Fruit fly (Drosophila melanogaster) Kc167 (cell line): ENCODE results near the gene CG2641.

Source experiments
- Myc ChIP-seq: fragments of >200 bp; optimal IDR thresholded peaks from 2 replicates; lab custom pipeline; 2017; ENCODE audit warnings: missing external identifiers
- Sin3A ChIP-seq: fragments of >200 bp; optimal IDR thresholded peaks from 2 replicates; lab custom pipeline; 2018; ENCODE audit warnings: missing external identifiers
- h ChIP-seq: fragments of >200 bp; optimal IDR thresholded peaks from 3 replicates; lab custom pipeline; 2018; ENCODE audit warnings: missing external identifiers
- insv ChIP-seq: fragments of >200 bp; optimal IDR thresholded peaks from 3 replicates; lab custom pipeline; 2018; ENCODE audit warnings: missing external identifiers
- psq ChIP-seq: fragments of >200 bp; optimal IDR thresholded peaks from 2 replicates; lab custom pipeline; 2017; ENCODE audit warnings: missing external identifiers
- ttk ChIP-seq: sonication (Bioruptor generic); optimal IDR thresholded peaks from 2 replicates; lab custom pipeline; 2017; ENCODE audit warnings: missing external identifiers

CG2641 gene

DNA sequence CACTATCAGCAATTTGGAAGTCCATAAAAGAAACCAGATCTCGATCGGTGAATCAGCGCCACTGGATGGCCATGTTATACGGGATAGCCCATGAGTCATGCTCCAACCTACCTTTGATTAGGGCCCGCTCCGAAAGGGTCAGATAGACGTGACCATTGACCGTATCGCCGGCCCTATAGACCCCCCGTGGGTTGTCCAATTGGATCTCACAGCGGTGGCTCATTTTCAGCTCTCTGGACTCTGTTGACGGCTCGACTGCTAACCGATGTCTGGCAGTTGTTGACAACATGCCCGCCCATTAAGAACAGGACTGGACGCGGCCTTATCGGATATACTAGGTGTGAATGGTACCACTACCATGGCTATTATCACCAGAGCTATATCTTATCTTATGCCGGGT, 4.7 kb downstream of the CG2641 start, which contains the start of gene CG18744:
Gene CG18744 (minus strand): TSS at position 247 of the 400 bp plus-strand sequence.
- TF ChIP-seq insv (lab: Kevin White, UChicago) = no peak

DNA sequence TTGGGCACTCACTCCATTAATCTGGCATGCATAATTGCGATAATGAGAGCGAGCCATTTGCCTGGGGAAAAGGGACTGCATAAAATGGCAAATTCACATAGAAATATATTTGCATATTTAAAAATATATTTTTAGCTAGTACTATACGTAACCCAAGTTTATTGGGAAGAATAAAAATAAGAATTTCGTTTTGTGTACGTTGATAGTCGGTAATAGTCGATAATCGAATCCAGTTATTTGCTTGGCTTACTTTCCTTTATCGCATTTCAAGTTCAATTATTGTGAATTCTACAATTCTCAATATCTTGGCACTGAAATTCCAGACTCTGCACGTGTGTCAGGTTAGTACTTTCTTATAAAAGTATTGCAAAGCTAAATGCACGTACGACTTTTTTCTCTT, 8.8 kb downstream of the CG2641 start, which contains the start of gene CG3014:
Gene CG3014 (minus strand): TSS at position 101 of the 400 bp plus-strand sequence.
- no peak for TF ChIP-seq h (lab: Kevin White, UChicago)
- no peak for TF ChIP-seq Myc (lab: Kevin White, UChicago)
- TF ChIP-seq ttk (lab: Kevin White, UChicago) = no peak
- no peak for TF ChIP-seq psq (lab: Kevin White, UChicago)
- TF ChIP-seq insv (lab: Kevin White, UChicago) = no peak
- TF ChIP-seq Sin3A = no peak

DNA sequence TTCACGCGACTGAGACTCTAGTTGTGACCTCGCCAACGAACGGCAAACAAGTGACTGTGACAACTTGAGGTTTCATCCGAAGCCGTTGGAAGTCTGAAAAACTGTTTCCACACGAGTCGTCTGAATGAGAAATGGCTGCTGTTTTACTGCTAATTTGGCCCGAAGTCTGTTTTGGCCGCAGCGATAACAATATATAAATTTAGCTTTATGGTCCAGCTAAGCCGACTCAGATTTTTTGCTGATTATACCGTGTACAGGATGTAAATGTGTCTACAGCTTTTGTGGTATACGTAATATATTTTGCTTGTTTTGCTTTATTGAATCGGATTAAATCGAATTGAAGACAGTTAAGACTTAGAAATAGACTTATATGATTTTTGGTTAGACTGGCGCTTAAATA, 10.5 kb downstream of the CG2641 start, which contains the start of gene CG18268:
Gene CG18268 (minus strand): TSS at position 101 of the 400 bp plus-strand sequence.
- no peak for TF ChIP-seq ttk (lab: Kevin White, UChicago)
- TF ChIP-seq insv (lab: Kevin White, UChicago) = no peak
- TF ChIP-seq h (lab: Kevin White, UChicago) = no peak
- TF ChIP-seq Sin3A = no peak
- no peak for TF ChIP-seq Myc (lab: Kevin White, UChicago)
- TF ChIP-seq psq (lab: Kevin White, UChicago) = no peak

DNA sequence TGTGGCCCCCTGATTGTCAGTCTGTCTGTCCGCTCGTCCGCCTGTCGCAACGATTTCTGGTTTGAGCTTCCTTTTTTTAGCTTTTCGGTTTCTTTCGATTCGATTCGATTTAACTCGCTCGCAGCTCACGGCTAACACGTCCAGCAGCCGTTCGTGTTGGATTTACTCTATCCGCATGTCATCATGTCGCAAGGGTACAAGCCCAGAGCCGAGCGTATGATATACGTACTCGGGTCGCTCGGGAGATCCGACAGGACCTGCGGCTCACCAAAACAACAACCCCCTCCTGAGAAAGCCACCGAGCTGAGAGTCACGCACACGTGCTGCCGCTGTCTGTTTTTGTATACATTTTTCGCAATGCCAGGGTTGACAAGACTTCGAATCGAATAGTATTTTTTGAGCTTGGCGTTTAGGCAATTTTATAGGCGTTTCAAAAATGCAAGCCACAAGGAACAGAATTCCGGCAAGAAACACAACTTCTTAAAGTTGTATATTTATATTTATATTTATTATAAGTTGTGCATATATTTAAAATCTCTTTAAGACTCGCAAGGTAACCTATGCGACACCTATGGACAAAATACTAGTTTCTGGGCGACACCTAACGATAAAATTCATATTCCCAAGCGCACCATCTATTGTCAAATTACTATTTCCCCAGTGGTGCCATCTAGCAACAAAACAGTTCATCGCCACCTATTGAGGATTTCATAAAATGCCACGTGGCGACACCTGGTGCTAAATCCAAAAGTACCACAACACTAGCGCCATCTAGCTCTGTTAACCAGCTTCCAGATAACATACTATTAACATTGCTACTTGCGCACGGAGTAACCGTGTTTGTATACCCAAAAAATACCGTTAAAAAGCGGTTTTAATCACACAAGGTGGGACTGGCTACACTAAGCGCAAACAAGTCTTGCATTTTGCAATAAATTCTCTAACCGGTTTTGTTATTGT, 16.1 kb downstream of the CG2641 start, which contains the start of the genes CG2993 and sgll:
Gene CG2993 (minus strand): TSS at position 353 of the 960 bp plus-strand sequence.
Gene sgll (plus strand): TSS at position 871 of the 960 bp plus-strand sequence.
- TF ChIP-seq insv (lab: Kevin White, UChicago) (no peak), Sin3A (no peak), ttk (lab: Kevin White, UChicago) (no peak), h (lab: Kevin White, UChicago) (no peak), psq (lab: Kevin White, UChicago) (no peak), Myc (lab: Kevin White, UChicago) (no peak)

DNA sequence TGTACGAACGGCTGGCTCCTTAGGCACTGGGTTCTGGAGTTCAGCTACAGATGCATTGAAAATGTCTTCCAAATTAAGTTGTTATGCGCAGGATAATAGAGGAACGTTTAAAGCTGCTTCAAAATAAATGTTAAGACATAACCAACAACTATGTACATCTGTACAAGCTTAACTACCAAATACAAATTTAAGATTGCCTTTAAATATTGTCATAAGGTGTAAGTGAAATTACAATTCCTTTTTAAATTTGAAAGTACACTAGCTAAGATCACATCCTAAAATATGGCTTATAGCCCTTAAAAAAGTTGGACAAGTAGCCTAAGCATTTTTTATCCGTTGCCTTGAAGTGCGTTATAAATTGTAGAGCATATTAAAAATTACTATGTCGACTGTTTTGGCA, 17.6 kb downstream of the CG2641 start, which contains the start of gene CG31473:
Gene CG31473 (plus strand): TSS at position 301 of the 400 bp plus-strand sequence.
- TF ChIP-seq Sin3A (no peak), insv (lab: Kevin White, UChicago) (no peak), h (lab: Kevin White, UChicago) (no peak), ttk (lab: Kevin White, UChicago) (no peak), psq (lab: Kevin White, UChicago) (no peak), Myc (lab: Kevin White, UChicago) (no peak)

DNA sequence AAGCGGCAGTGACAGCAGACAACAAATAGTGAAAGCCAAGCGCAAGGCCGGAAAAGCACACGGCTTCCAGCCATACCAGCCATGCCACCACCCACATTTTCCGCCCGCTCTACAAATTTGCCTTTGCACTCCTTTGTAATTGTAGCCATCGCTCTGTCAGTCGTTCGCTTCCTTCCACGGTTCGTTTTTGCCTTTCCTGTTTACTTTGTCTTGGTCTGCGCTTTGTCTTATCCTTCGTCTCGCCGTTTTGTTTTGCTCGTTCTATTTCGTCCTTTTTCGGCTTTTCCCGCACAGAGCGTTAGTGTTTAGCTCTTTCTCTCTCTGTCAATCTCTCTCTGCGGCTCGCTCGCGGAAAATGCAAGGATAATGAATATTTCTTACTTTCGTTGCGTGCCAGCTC, 19.6 kb downstream of the CG2641 start:
- TF ChIP-seq ttk (lab: Kevin White, UChicago) (no peak), insv (lab: Kevin White, UChicago) (no peak), Sin3A (no peak), psq (lab: Kevin White, UChicago) (no peak), h (lab: Kevin White, UChicago) (no peak), Myc (lab: Kevin White, UChicago) (no peak)

DNA sequence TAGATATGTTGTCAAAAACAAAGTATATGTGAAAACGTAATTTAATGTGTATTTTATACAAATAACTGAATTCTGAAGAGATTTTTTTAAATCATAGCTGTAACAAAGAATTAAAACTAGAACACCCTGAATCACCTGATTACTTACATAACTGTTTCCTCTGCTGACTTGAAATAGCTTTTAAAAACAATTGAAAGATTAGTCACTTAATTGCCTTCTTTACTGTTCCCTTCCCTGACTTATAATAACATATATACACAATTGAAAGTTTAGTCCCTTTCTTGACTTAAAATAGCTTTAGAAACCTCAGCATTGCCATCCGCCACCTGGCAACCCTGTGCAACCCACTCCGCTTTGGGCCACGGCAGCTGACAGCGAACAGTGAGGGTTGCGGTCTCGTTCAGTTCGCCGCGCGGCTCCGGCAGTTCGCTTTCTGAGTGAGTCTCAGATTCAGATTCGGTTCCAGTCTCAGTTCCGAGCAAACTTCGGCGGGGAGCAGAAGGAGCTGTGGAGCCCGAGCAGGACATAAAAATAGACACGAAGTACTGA, 20.2 kb downstream of the CG2641 start, which contains the start of gene CG34384:
Gene CG34384 (plus strand): TSS at position 381 of the 549 bp plus-strand sequence.
- no peak for TF ChIP-seq insv (lab: Kevin White, UChicago)
- no peak for TF ChIP-seq ttk (lab: Kevin White, UChicago)
- no peak for TF ChIP-seq Myc (lab: Kevin White, UChicago)
- no peak for TF ChIP-seq h (lab: Kevin White, UChicago)
- TF ChIP-seq psq (lab: Kevin White, UChicago) = no peak
- no peak for TF ChIP-seq Sin3A

DNA sequence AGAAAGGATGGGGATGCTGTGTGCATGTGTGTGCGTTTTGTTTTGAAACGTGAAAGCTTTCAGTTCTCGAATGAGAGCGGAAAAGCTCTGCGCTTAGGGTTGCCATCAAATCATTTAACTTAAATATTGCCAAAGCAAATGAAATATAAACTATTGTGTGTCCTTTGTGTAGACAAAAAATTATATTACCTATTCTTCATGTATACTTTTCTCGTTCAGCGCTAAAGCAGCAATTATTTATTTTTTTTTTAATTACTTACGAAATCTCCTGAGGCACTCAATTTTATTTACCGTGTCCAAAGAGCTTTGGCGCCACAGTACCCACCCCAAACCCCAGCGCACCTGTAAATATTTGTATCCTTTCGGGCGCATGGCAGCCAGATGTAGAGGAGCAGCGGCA, 27.7 kb downstream of the CG2641 start:
- no peak for TF ChIP-seq insv (lab: Kevin White, UChicago)
- no peak for TF ChIP-seq ttk (lab: Kevin White, UChicago)
- no peak for TF ChIP-seq psq (lab: Kevin White, UChicago)
- no peak for TF ChIP-seq h (lab: Kevin White, UChicago)
- no peak for TF ChIP-seq Sin3A
- TF ChIP-seq Myc (lab: Kevin White, UChicago) = no peak
